Fruit fly (Drosophila melanogaster): ENCODE results near the gene CG13454.

- TF ChIP-seq Sin3A (optimal IDR thresholded peaks at IDR 0.05) (no peak), insv (optimal IDR thresholded peaks at IDR 0.05) (no peak)
Observed at dm6 chr3L:15535800-15536225, 19.0 kb upstream of the CG13454 start.
